Worm (Caenorhabditis elegans): ENCODE data around the gene R02F2.6.

DNA sequence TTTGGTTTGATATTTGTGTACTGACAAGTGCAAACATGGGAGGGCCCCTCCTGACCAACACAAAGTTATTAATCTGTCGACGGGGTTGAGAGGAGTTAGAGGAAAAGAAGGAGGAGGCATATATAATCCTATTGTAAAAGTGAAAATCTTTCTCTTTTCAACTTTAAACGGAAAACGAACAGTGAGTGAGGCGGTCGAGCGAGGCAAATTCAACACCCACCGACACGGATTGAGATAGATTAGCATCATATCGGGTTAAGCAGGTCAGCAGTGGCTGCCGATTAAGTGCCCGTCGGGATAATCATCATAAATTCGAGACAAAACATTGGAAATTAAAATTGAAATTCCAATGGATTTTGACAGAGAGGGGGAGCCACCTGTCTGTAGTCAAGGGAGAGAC lies 42.4 kb downstream of the R02F2.6 start:
- TF ChIP-seq ztf-11 (tag; optimal IDR thresholded peaks at IDR 0.05): no peak
- TF ChIP-seq ces-1 (GFP tag; optimal IDR thresholded peaks at IDR 0.05): no peak
- TF ChIP-seq F49E8.2 (tag; optimal IDR thresholded peaks at IDR 0.05; ENCODE audit: borderline replicate concordance): no peak
